Worm (Caenorhabditis elegans) whole organism, L3 larva: ENCODE measurements around the gene spd-3.

Source experiments
- R02D3.7 ChIP-seq: fragments of 150-350 bp; optimal IDR thresholded peaks from 2 replicates; lab custom pipeline; 2014; ENCODE audit warnings: missing biosample characterization, missing genetic modification characterization
- ZK546.5 ChIP-seq: sonication (generic microtip); optimal IDR thresholded peaks from 2 replicates; lab custom pipeline; 2017; ENCODE audit warnings: missing biosample characterization, missing genetic modification characterization
- aly-2 ChIP-seq: fragments of 150-350 bp; optimal IDR thresholded peaks from 2 replicates; lab custom pipeline; 2014; ENCODE audit warnings: missing biosample characterization, missing genetic modification characterization
- ceh-28 ChIP-seq: fragments of 150-350 bp; optimal IDR thresholded peaks from 2 replicates; lab custom pipeline; 2014; ENCODE audit warnings: missing biosample characterization, missing genetic modification reagents, missing genetic modification characterization
- ceh-82 ChIP-seq: fragments of 150-350 bp; optimal IDR thresholded peaks from 2 replicates; lab custom pipeline; 2014; ENCODE audit warnings: missing biosample characterization, missing genetic modification characterization
- ceh-9 ChIP-seq: sonication (generic microtip); optimal IDR thresholded peaks from 2 replicates; lab custom pipeline; 2018; ENCODE audit warnings: missing biosample characterization, missing genetic modification characterization
- daf-12 ChIP-seq: fragments of 150-350 bp; optimal IDR thresholded peaks from 2 replicates; lab custom pipeline; 2014; ENCODE audit warnings: missing biosample characterization, missing genetic modification reagents, missing genetic modification characterization
- egl-27 ChIP-seq: sonication (generic microtip); optimal IDR thresholded peaks from 4 replicates; lab custom pipeline; 2017; ENCODE audit warnings: missing biosample characterization, missing genetic modification reagents, missing genetic modification characterization
- egl-5 ChIP-seq: fragments of 150-350 bp; optimal IDR thresholded peaks from 2 replicates; lab custom pipeline; 2017; ENCODE audit warnings: missing biosample characterization, missing genetic modification reagents, missing genetic modification characterization, inconsistent platforms
- elt-1 ChIP-seq: fragments of 150-350 bp; optimal IDR thresholded peaks from 2 replicates; lab custom pipeline; 2014; ENCODE audit warnings: missing biosample characterization, missing genetic modification characterization
- elt-2 ChIP-seq: sonication (generic microtip); optimal IDR thresholded peaks from 2 replicates; lab custom pipeline; 2016; ENCODE audit warnings: missing genetic modification reagents, mild to moderate bottlenecking, missing genetic modification characterization, missing compliant biosample characterization
- elt-3 ChIP-seq, 3 experiments: fragments of 150-350 bp in 1 of 3; sonication (generic microtip) in 2 of 3; optimal IDR thresholded peaks; 2 replicates in 2 of 3; 4 replicates in 1 of 3; lab custom pipeline; 2014 to 2017; ENCODE audit warnings: missing biosample characterization in 3 of 3, missing genetic modification characterization in 3 of 3
- eor-1 ChIP-seq, 2 experiments: fragments of 150-350 bp; optimal IDR thresholded peaks; 2 replicates each; lab custom pipeline; 2014 to 2018; ENCODE audit warnings: missing biosample characterization in 2 of 2, missing genetic modification characterization in 2 of 2
- fkh-10 ChIP-seq: sonication (generic microtip); optimal IDR thresholded peaks from 2 replicates; lab custom pipeline; 2017; ENCODE audit warnings: missing biosample characterization, missing genetic modification reagents, missing genetic modification characterization
- hmg-11 ChIP-seq: sonication (generic microtip); optimal IDR thresholded peaks from 2 replicates; lab custom pipeline; 2016; ENCODE audit warnings: missing genetic modification characterization, missing compliant biosample characterization
- jun-1 ChIP-seq: fragments of 150-350 bp; optimal IDR thresholded peaks from 2 replicates; lab custom pipeline; 2014; ENCODE audit warnings: missing biosample characterization, missing genetic modification reagents, missing genetic modification characterization
- lin-15B ChIP-seq: fragments of 150-350 bp; optimal IDR thresholded peaks from 2 replicates; lab custom pipeline; 2014; ENCODE audit warnings: missing biosample characterization, missing genetic modification characterization
- lin-39 ChIP-seq: fragments of 150-350 bp; optimal IDR thresholded peaks from 2 replicates; lab custom pipeline; 2018; ENCODE audit warnings: missing biosample characterization, missing genetic modification reagents, missing genetic modification characterization
- lsy-12 ChIP-seq: sonication (generic microtip); optimal IDR thresholded peaks from 2 replicates; lab custom pipeline; 2016; ENCODE audit warnings: mild to moderate bottlenecking, missing genetic modification characterization, missing compliant biosample characterization
- mdl-1 ChIP-seq: fragments of 150-350 bp; optimal IDR thresholded peaks from 2 replicates; lab custom pipeline; 2014; ENCODE audit warnings: missing biosample characterization, missing genetic modification characterization
- mml-1 ChIP-seq: fragments of 150-350 bp; sonication (generic microtip); optimal IDR thresholded peaks from 3 replicates; lab custom pipeline; 2014; ENCODE audit warnings: missing biosample characterization, missing genetic modification characterization
- nfya-1 ChIP-seq: sonication (generic microtip); optimal IDR thresholded peaks from 2 replicates; lab custom pipeline; 2017; ENCODE audit warnings: missing genetic modification characterization, mild to moderate bottlenecking, missing compliant biosample characterization, antibody characterized with exemption, moderate library complexity; ENCODE audit not compliant: insufficient read depth
- nhr-11 ChIP-seq: fragments of 150-350 bp; optimal IDR thresholded peaks from 2 replicates; lab custom pipeline; 2014; ENCODE audit warnings: missing biosample characterization, missing genetic modification characterization
- nhr-23 ChIP-seq: fragments of 150-350 bp; optimal IDR thresholded peaks from 2 replicates; lab custom pipeline; 2014; ENCODE audit warnings: missing biosample characterization, missing genetic modification reagents, missing genetic modification characterization
- nhr-237 ChIP-seq: fragments of 150-350 bp; optimal IDR thresholded peaks from 2 replicates; lab custom pipeline; 2014; ENCODE audit warnings: missing biosample characterization, missing genetic modification characterization
- nhr-25 ChIP-seq: sonication (generic microtip); optimal IDR thresholded peaks from 2 replicates; lab custom pipeline; 2017; ENCODE audit warnings: missing biosample characterization, missing genetic modification characterization
- nhr-28 ChIP-seq: fragments of 150-350 bp; optimal IDR thresholded peaks from 2 replicates; lab custom pipeline; 2014; ENCODE audit warnings: missing biosample characterization, missing genetic modification characterization
- nhr-43 ChIP-seq: sonication (generic microtip); optimal IDR thresholded peaks from 2 replicates; lab custom pipeline; 2016; ENCODE audit warnings: mild to moderate bottlenecking, missing genetic modification characterization, missing compliant biosample characterization; ENCODE audit not compliant: poor library complexity, severe bottlenecking
- nhr-67 ChIP-seq: fragments of 150-350 bp; optimal IDR thresholded peaks from 2 replicates; lab custom pipeline; 2014; ENCODE audit warnings: missing biosample characterization, missing genetic modification characterization
- pha-4 ChIP-seq: fragments of 150-350 bp; optimal IDR thresholded peaks from 2 replicates; lab custom pipeline; 2014; ENCODE audit warnings: missing biosample characterization, missing genetic modification reagents, missing genetic modification characterization
- pqm-1 ChIP-seq: fragments of 150-350 bp; optimal IDR thresholded peaks from 2 replicates; lab custom pipeline; 2017; ENCODE audit warnings: missing biosample characterization, missing genetic modification characterization, inconsistent platforms
- sea-2 ChIP-seq: fragments of 150-350 bp; sonication (generic microtip); optimal IDR thresholded peaks from 4 replicates; lab custom pipeline; 2014; ENCODE audit warnings: missing biosample characterization, missing genetic modification reagents, missing genetic modification characterization
- skn-1 ChIP-seq: fragments of 150-350 bp; optimal IDR thresholded peaks from 2 replicates; lab custom pipeline; 2014; ENCODE audit warnings: missing biosample characterization, missing genetic modification characterization
- unc-62 ChIP-seq: fragments of 150-350 bp; sonication (generic microtip); optimal IDR thresholded peaks from 4 replicates; lab custom pipeline; 2014; ENCODE audit warnings: missing biosample characterization, missing genetic modification reagents, missing genetic modification characterization
- zag-1 ChIP-seq: fragments of 150-350 bp; optimal IDR thresholded peaks from 2 replicates; lab custom pipeline; 2014; ENCODE audit warnings: missing biosample characterization, missing genetic modification characterization
- ztf-11 ChIP-seq: fragments of 150-350 bp; optimal IDR thresholded peaks from 2 replicates; lab custom pipeline; 2014; ENCODE audit warnings: missing biosample characterization, missing genetic modification characterization
- ztf-4 ChIP-seq: fragments of 150-350 bp; optimal IDR thresholded peaks from 2 replicates; lab custom pipeline; 2014; ENCODE audit warnings: missing biosample characterization, missing genetic modification characterization

Gene spd-3

ce11 chrIV:6757011-6757410, 5.5 kb upstream of the spd-3 start, which contains the start of gene usp-4:
Gene usp-4 (plus strand): TSS chrIV:6757311.
- TF ChIP-seq nhr-28 (no peak), eor-1 (tag; optimal IDR thresholded peaks at IDR 0.05; lab: Kevin White, UChicago) (no peak), nhr-11 (tag; lab: Kevin White, UChicago) (no peak), elt-1 (no peak), egl-5 (tag; lab: Kevin White, UChicago) (no peak), skn-1 (tag; lab: Kevin White, UChicago) (no peak), aly-2 (tag; lab: Kevin White, UChicago) (no peak), daf-12 (tag; lab: Kevin White, UChicago) (no peak), zag-1 (no peak), pha-4 (tag; lab: Kevin White, UChicago) (no peak), nhr-67 (tag; lab: Kevin White, UChicago) (no peak), lin-39 (tag; lab: Kevin White, UChicago) (no peak), jun-1 (tag; lab: Kevin White, UChicago) (no peak), ZK546.5 (tag; lab: Kevin White, UChicago) (no peak)

ce11 chrIV:6757614-6758013, 4.9 kb upstream of the spd-3 start:
- TF ChIP-seq lin-39 (tag; lab: Kevin White, UChicago) (no peak), nhr-28 (no peak), ceh-9 (tag; lab: Kevin White, UChicago) (no peak), nhr-23 (tag; lab: Kevin White, UChicago) (no peak), eor-1 (tag; optimal IDR thresholded peaks at IDR 0.05; lab: Kevin White, UChicago) (no peak), nhr-237 (tag; lab: Kevin White, UChicago) (no peak), sea-2 (no peak), pqm-1 (tag; lab: Kevin White, UChicago) (no peak)

DNA sequence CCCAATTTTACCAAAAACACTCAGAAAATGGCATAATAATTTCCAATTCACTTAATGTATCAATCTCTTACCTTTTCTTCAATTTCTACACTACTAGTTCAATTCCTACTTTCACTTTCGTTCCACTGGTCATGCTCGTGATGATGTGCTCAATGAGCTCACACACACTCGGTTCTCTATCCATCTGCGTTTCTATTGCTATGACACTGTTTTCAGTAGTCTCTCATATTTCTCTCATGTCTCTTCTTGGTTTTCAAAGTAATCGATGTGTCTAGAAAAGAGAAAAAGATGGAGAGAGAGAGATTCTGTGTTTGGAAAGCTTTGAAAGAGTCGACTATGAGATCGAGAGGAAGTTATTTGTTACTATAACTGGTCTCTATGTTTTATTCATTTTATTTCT, 4.7 kb downstream of the spd-3 start:
- TF ChIP-seq fkh-10 (GFP tag; lab: Kevin White, UChicago) (peak; percentile 35), nhr-25 (tag; lab: Kevin White, UChicago) (no peak), eor-1 (tag; optimal IDR thresholded peaks at IDR 0.05; lab: Kevin White, UChicago) (no peak), jun-1 (tag; lab: Kevin White, UChicago) (peak; percentile 61), pqm-1 (tag; lab: Kevin White, UChicago) (peak; percentile 65), ceh-9 (tag; lab: Kevin White, UChicago) (no peak), egl-5 (tag; lab: Kevin White, UChicago) (peak; percentile 43), ceh-28 (peak; percentile 78), hmg-11 (tag; lab: Kevin White, UChicago) (peak; percentile 53), R02D3.7 (tag; lab: Kevin White, UChicago) (no peak), pha-4 (tag; lab: Kevin White, UChicago) (peak; percentile 74), skn-1 (tag; lab: Kevin White, UChicago) (peak; percentile 65), egl-27 (tag; lab: Kevin White, UChicago) (no peak), lin-15B (tag; lab: Kevin White, UChicago) (peak; percentile 44), elt-2 (tag; lab: Kevin White, UChicago) (peak; percentile 49), lin-39 (tag; lab: Kevin White, UChicago) (peak; percentile 29), nfya-1 (tag; lab: Kevin White, UChicago) (peak; percentile 80), mml-1 (tag; lab: Kevin White, UChicago) (no peak)

- no peak for TF ChIP-seq nhr-11 (tag; lab: Kevin White, UChicago)
- no peak for TF ChIP-seq sea-2
- TF ChIP-seq elt-2 (tag; lab: Kevin White, UChicago), result peak; percentile 51
- TF ChIP-seq hmg-11 (tag; lab: Kevin White, UChicago), result no peak
- no peak for TF ChIP-seq nhr-43 (tag; lab: Kevin White, UChicago)
- TF ChIP-seq, all 47 proteins: peak for 1
Observed at ce11 chrIV:6770407-6770883, 7.9 kb downstream of the spd-3 start, which contains the start of gene anat-1. Gene anat-1 (plus strand): TSS chrIV:6770833.

- TF ChIP-seq eor-1 (tag; optimal IDR thresholded peaks at IDR 0.05; lab: Kevin White, UChicago) (no peak), nhr-67 (tag; lab: Kevin White, UChicago) (no peak), mdl-1 (tag; lab: Kevin White, UChicago) (no peak), nhr-25 (tag; lab: Kevin White, UChicago) (no peak), elt-2 (tag; lab: Kevin White, UChicago) (peak; percentile 67), pqm-1 (tag; lab: Kevin White, UChicago) (peak; percentile 77), ztf-4 (no peak), lin-15B (tag; lab: Kevin White, UChicago) (no peak), zag-1 (no peak), ztf-11 (no peak), elt-3 (tag; optimal IDR thresholded peaks at IDR 0.05; lab: Kevin White, UChicago) (no peak), R02D3.7 (tag; lab: Kevin White, UChicago) (no peak), ZK546.5 (tag; lab: Kevin White, UChicago) (no peak), lsy-12 (tag; lab: Kevin White, UChicago) (no peak), pha-4 (tag; lab: Kevin White, UChicago) (peak; percentile 45), fkh-10 (GFP tag; lab: Kevin White, UChicago) (no peak), ceh-82 (tag; lab: Kevin White, UChicago) (no peak), nhr-28 (no peak), nhr-11 (tag; lab: Kevin White, UChicago) (no peak), unc-62 (GFP tag; lab: Kevin White, UChicago) (no peak), ceh-28 (peak; percentile 12), skn-1 (tag; lab: Kevin White, UChicago) (no peak)
Observed at ce11 chrIV:6771556-6771955, 9.0 kb downstream of the spd-3 start.
